Fruit fly (Drosophila melanogaster) whole organism, embryonic: ENCODE results near the gene Hs6st.

Source experiments
- D ChIP-seq, 2 experiments: fragments of 200-800 bp in 1 of 2; fragments of >200 bp in 1 of 2; sonication (Bioruptor generic) in 1 of 2; optimal IDR thresholded peaks; 2 replicates in 1 of 2; 3 replicates in 1 of 2; lab custom pipeline; 2017; ENCODE audit warnings: mild to moderate bottlenecking in 1 of 2, missing biosample characterization in 1 of 2, missing genetic modification characterization in 1 of 2, missing genetic modification reagents in 1 of 2
- ham ChIP-seq: fragments of 200-800 bp; sonication (Bioruptor generic); IDR thresholded peaks from 2 replicates; pipeline ENCODE4 v1.3.6; 2022; ENCODE audit warnings: missing biosample characterization, missing genetic modification characterization
- hkb ChIP-seq, 2 experiments: fragments of 200-800 bp in 1 of 2; fragments of >200 bp in 1 of 2; sonication (Bioruptor generic) in 1 of 2; IDR thresholded peaks in 1 of 2; optimal IDR thresholded peaks in 1 of 2; 2 replicates each; pipeline versions ENCODE4 v1.3.6 to Lab custom; 2017 to 2022; ENCODE audit warnings: missing biosample characterization in 1 of 2, missing genetic modification characterization in 1 of 2
- pb ChIP-seq: fragments of 200-800 bp; sonication (Bioruptor generic); optimal IDR thresholded peaks from 3 replicates; lab custom pipeline; 2016; ENCODE audit warnings: missing biosample characterization, missing genetic modification characterization

dm6 chr3R:19985376-19985775, 22.9 kb downstream of the Hs6st start:
- TF ChIP-seq pb (GFP tag; lab: Kevin White, UChicago) (no peak), ham (no peak), hkb (optimal IDR thresholded peaks at IDR 0.05; lab: Kevin White, UChicago) (no peak), hkb (GFP tag; IDR thresholded peaks at IDR 0.05; lab: Robert Waterston, UW) (no peak), D (optimal IDR thresholded peaks at IDR 0.05; lab: Kevin White, UChicago) (no peak), D (GFP tag; optimal IDR thresholded peaks at IDR 0.05; lab: Kevin White, UChicago) (no peak)
